Worm (Caenorhabditis elegans) whole organism, early embryonic: ENCODE results near the gene ttm-2.

ENCODE experiments used
- B0310.2 ChIP-seq: sonication (generic microtip); optimal IDR thresholded peaks from 2 replicates; lab custom pipeline; 2016; ENCODE audit warnings: mild to moderate bottlenecking, missing genetic modification characterization, missing compliant biosample characterization
- F13C5.2 ChIP-seq: sonication (generic microtip); optimal IDR thresholded peaks from 2 replicates; lab custom pipeline; 2017; ENCODE audit warnings: mild to moderate bottlenecking, missing genetic modification characterization, inconsistent platforms, missing compliant biosample characterization
- aly-1 ChIP-seq: sonication (generic microtip); optimal IDR thresholded peaks from 2 replicates; lab custom pipeline; 2016; ENCODE audit warnings: missing genetic modification characterization, missing compliant biosample characterization
- ama-1 ChIP-seq: fragments of 150-350 bp; optimal IDR thresholded peaks from 2 replicates; lab custom pipeline; 2014
- ceh-13 ChIP-seq: fragments of 200-800 bp; sonication (Bioruptor generic); optimal IDR thresholded peaks from 2 replicates; lab custom pipeline; 2018; ENCODE audit warnings: mild to moderate bottlenecking, missing genetic modification characterization, missing compliant biosample characterization
- ceh-36 ChIP-seq: sonication (generic microtip); optimal IDR thresholded peaks from 2 replicates; lab custom pipeline; 2016; ENCODE audit warnings: missing genetic modification characterization, inconsistent platforms, missing compliant biosample characterization
- ets-7 ChIP-seq: sonication (generic microtip); optimal IDR thresholded peaks from 2 replicates; lab custom pipeline; 2016; ENCODE audit warnings: missing genotype, missing genetic modification characterization, missing compliant biosample characterization
- flt-1 ChIP-seq: fragments of 200-800 bp; sonication (Bioruptor generic); IDR thresholded peaks from 2 replicates; pipeline ENCODE4 v1.3.6; 2022; ENCODE audit warnings: missing genetic modification characterization, missing compliant biosample characterization
- hmbx-1 ChIP-seq: sonication (generic microtip); optimal IDR thresholded peaks from 2 replicates; lab custom pipeline; 2016; ENCODE audit warnings: mild to moderate bottlenecking, missing genetic modification characterization, missing compliant biosample characterization
- hmg-4 ChIP-seq: fragments of 200-800 bp; sonication (Bioruptor generic); optimal IDR thresholded peaks from 2 replicates; lab custom pipeline; 2018; ENCODE audit warnings: mild to moderate bottlenecking, missing genetic modification characterization, missing compliant biosample characterization
- hnd-1 ChIP-seq: sonication (generic microtip); optimal IDR thresholded peaks from 2 replicates; lab custom pipeline; 2016; ENCODE audit warnings: missing genetic modification characterization, missing compliant biosample characterization
- pes-1 ChIP-seq: fragments of 200-800 bp; sonication (Bioruptor generic); IDR thresholded peaks from 2 replicates; pipeline ENCODE4 v1.3.6; 2022; ENCODE audit warnings: missing genetic modification reagents, missing genetic modification characterization, missing compliant biosample characterization
- scrt-1 ChIP-seq: fragments of 200-800 bp; sonication (Bioruptor generic); IDR thresholded peaks from 2 replicates; pipeline ENCODE4 v1.3.6; 2022; ENCODE audit warnings: missing genetic modification characterization, missing compliant biosample characterization
- sea-1 ChIP-seq: fragments of 200-800 bp; sonication (Bioruptor generic); conservative IDR thresholded peaks from 2 replicates; pipeline ENCODE4 v1.3.6; 2022; ENCODE audit warnings: missing genetic modification characterization, missing compliant biosample characterization
- tbx-11 ChIP-seq: fragments of 200-800 bp; sonication (Bioruptor generic); IDR thresholded peaks from 2 replicates; pipeline ENCODE4 v1.3.6; 2022; ENCODE audit warnings: missing genetic modification characterization, missing compliant biosample characterization
- tbx-37 ChIP-seq: fragments of 200-800 bp; sonication (Bioruptor generic); conservative IDR thresholded peaks from 2 replicates; pipeline ENCODE4 v1.3.6; 2022; ENCODE audit warnings: missing genetic modification reagents, missing genetic modification characterization, missing compliant biosample characterization
- tra-4 ChIP-seq: sonication (generic microtip); optimal IDR thresholded peaks from 2 replicates; lab custom pipeline; 2017; ENCODE audit warnings: missing genetic modification characterization, missing compliant biosample characterization

ttm-2 gene

DNA sequence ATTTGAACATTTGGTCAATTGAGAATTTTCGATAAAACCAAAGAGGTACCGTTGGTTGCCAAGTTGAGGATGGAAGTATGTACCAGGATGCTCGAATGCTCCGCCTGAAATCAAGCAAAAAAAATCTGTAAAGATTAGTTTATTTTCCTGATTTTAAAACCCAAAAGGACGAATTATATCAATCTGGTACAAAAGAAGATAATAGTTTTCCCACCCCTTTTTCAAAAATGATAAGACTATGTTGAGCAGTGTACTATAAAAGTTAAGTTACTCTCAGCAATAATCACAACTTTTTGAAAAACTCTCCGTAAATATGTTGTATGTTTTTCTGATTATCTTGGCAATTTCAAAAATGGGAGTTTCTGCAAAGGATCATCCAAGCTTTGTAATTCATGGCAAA is 7.7 kb downstream of the ttm-2 start, which contains the start of gene F26G1.3:
Gene F26G1.3 (plus strand): TSS at position 301 of the 400 bp plus-strand sequence.
- TF ChIP-seq flt-1, result no peak
- no peak for TF ChIP-seq B0310.2 (tag; lab: Kevin White, UChicago)
- TF ChIP-seq tbx-11, result no peak
- no peak for TF ChIP-seq ceh-13 (GFP tag; lab: Kevin White, UChicago)
- no peak for TF ChIP-seq F13C5.2 (tag; lab: Kevin White, UChicago)
- TF ChIP-seq aly-1 (tag; lab: Kevin White, UChicago), result no peak
- no peak for TF ChIP-seq ceh-36 (tag; lab: Kevin White, UChicago)
- no peak for TF ChIP-seq ama-1 (lab: Kevin White, UChicago)

ce11 chrII:4756751-4757150 is 9.4 kb downstream of the ttm-2 start, which contains the start of gene C27D9.2:
TSS of gene C27D9.2 (minus strand) at chrII:4756851.
- no peak for TF ChIP-seq hmg-4 (GFP tag; lab: Kevin White, UChicago)
- no peak for TF ChIP-seq tra-4 (tag; lab: Kevin White, UChicago)
- TF ChIP-seq ceh-36 (tag; lab: Kevin White, UChicago), result no peak
- TF ChIP-seq ets-7, result no peak
- no peak for TF ChIP-seq scrt-1 (GFP tag; lab: Robert Waterston, UW)
- no peak for TF ChIP-seq hmbx-1 (tag; lab: Kevin White, UChicago)
- TF ChIP-seq hnd-1 (tag; lab: Kevin White, UChicago), result no peak
- no peak for TF ChIP-seq ceh-13 (GFP tag; lab: Kevin White, UChicago)
- no peak for TF ChIP-seq aly-1 (tag; lab: Kevin White, UChicago)
- TF ChIP-seq F13C5.2 (tag; lab: Kevin White, UChicago), result no peak
- TF ChIP-seq pes-1 (GFP tag; lab: Robert Waterston, UW), result no peak
- no peak for TF ChIP-seq tbx-37 (GFP tag; lab: Robert Waterston, UW)
- no peak for TF ChIP-seq tbx-11
- TF ChIP-seq B0310.2 (tag; lab: Kevin White, UChicago), result no peak
- no peak for TF ChIP-seq sea-1 (GFP tag; lab: Robert Waterston, UW)
- TF ChIP-seq ama-1 (lab: Kevin White, UChicago), result no peak
- TF ChIP-seq flt-1, result no peak

DNA sequence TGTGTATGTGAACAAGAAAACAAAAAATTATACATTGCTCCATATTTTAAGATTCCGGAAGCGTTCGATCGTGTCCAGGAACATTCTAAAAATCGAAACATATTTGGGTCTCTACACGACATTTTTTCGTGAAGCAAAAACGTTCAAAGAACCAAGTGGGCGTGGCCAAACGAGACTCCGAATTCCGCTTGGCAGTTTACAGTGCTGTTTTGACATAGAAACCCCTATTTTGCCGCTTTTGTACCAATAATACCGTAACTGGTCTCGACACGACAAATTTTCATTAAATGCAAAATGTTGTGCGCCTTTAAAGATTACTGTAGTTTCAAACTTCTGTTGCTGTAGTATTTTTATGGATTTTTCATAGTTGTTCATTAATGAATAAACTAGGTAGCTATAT is 10.5 kb downstream of the ttm-2 start:
- TF ChIP-seq tbx-11, result no peak
- no peak for TF ChIP-seq ceh-13 (GFP tag; lab: Kevin White, UChicago)
- no peak for TF ChIP-seq B0310.2 (tag; lab: Kevin White, UChicago)
- no peak for TF ChIP-seq hnd-1 (tag; lab: Kevin White, UChicago)
- no peak for TF ChIP-seq F13C5.2 (tag; lab: Kevin White, UChicago)
- no peak for TF ChIP-seq flt-1
- TF ChIP-seq ama-1 (lab: Kevin White, UChicago), result no peak
- TF ChIP-seq tbx-37 (GFP tag; lab: Robert Waterston, UW), result no peak
- no peak for TF ChIP-seq hmg-4 (GFP tag; lab: Kevin White, UChicago)
- no peak for TF ChIP-seq scrt-1 (GFP tag; lab: Robert Waterston, UW)
- TF ChIP-seq tra-4 (tag; lab: Kevin White, UChicago), result no peak
- no peak for TF ChIP-seq hmbx-1 (tag; lab: Kevin White, UChicago)
- no peak for TF ChIP-seq ets-7
- no peak for TF ChIP-seq sea-1 (GFP tag; lab: Robert Waterston, UW)
- TF ChIP-seq pes-1 (GFP tag; lab: Robert Waterston, UW), result no peak
- TF ChIP-seq ceh-36 (tag; lab: Kevin White, UChicago), result no peak
- TF ChIP-seq aly-1 (tag; lab: Kevin White, UChicago), result no peak

ce11 chrII:4753133-4753532 is 13.1 kb downstream of the ttm-2 start, which contains the start of gene C27D9.1:
TSS of gene C27D9.1 (plus strand) at chrII:4753413.
- TF ChIP-seq tbx-11, result no peak
- no peak for TF ChIP-seq flt-1

DNA sequence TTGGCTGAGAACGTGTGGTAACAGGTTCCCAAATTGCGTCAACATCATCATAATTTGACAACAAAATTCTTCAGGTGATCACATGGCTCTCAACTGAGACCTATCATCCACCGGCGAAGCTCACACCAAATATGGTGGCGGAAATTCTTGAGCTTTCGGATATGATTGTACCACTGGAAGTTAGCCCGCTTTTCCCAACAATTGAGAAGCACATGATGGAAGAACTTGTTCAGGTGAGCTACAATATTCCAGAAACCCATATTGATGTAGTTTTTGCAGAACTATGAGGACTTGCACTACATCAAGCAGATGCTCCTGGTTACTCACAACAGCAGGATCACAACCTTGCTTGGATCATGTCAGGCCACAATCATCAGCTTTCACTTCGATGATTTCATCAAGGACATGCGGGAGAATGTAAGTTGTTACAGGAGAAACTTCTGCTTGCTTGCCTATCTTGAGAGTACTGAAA is 13.9 kb downstream of the ttm-2 start, which contains the start of gene F41C3.1:
Gene F41C3.1 (plus strand): TSS at position 51 of the 472 bp plus-strand sequence.
- TF ChIP-seq ceh-36 (tag; lab: Kevin White, UChicago), result no peak
- TF ChIP-seq B0310.2 (tag; lab: Kevin White, UChicago), result no peak

DNA sequence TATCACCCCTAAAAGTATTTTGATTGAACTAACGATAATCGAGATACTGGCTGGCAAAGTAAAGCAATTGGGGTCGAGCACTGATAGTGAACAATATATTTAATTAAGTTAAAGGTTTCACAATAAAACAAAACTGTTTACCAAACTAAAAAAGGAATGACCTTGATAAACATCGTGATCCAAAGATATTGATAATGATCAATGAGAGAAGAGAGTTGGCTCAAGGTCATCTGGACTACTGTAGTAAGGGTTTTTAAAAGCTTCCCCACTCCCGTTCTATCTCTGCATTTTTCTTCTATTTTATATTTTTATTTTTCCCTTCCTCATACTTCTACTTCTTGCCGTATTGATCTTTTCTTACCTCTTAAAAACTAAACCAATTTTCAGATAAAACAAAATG is 16.6 kb downstream of the ttm-2 start, which contains the start of gene F41C3.2:
Gene F41C3.2 (plus strand): TSS at position 388 of the 400 bp plus-strand sequence.
- no peak for TF ChIP-seq ets-7
- no peak for TF ChIP-seq aly-1 (tag; lab: Kevin White, UChicago)
- TF ChIP-seq hmg-4 (GFP tag; lab: Kevin White, UChicago), result no peak
- no peak for TF ChIP-seq hnd-1 (tag; lab: Kevin White, UChicago)
- TF ChIP-seq sea-1 (GFP tag; lab: Robert Waterston, UW), result no peak
- no peak for TF ChIP-seq scrt-1 (GFP tag; lab: Robert Waterston, UW)
- TF ChIP-seq ama-1 (lab: Kevin White, UChicago), result no peak
- TF ChIP-seq pes-1 (GFP tag; lab: Robert Waterston, UW), result no peak
- TF ChIP-seq tra-4 (tag; lab: Kevin White, UChicago), result no peak
- TF ChIP-seq F13C5.2 (tag; lab: Kevin White, UChicago), result no peak
- no peak for TF ChIP-seq tbx-11
- no peak for TF ChIP-seq ceh-36 (tag; lab: Kevin White, UChicago)
- TF ChIP-seq tbx-37 (GFP tag; lab: Robert Waterston, UW), result no peak
- no peak for TF ChIP-seq hmbx-1 (tag; lab: Kevin White, UChicago)
- no peak for TF ChIP-seq B0310.2 (tag; lab: Kevin White, UChicago)

DNA sequence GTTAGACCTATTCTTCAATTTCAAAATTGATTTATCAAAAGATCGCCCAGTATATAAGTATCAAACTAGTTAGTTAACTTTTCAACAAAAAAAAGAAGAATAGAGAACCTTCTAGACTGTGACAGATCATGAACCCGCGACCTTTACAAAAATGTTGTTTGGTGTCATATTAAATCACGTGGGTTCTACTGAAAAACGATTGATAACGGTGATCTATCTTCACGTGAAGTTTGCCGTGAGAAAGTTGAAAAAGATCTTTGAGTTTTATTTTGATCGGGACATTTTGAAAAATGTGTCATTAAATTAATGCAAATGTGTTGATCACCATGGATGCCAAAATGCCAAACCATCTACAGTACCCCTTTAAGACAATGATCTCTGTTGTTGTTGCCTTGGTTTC is 17.8 kb downstream of the ttm-2 start:
- TF ChIP-seq ets-7, result no peak
- no peak for TF ChIP-seq F13C5.2 (tag; lab: Kevin White, UChicago)
- TF ChIP-seq hmg-4 (GFP tag; lab: Kevin White, UChicago), result no peak
- no peak for TF ChIP-seq sea-1 (GFP tag; lab: Robert Waterston, UW)

ce11 chrII:4747697-4748096 is 18.5 kb downstream of the ttm-2 start:
- no peak for TF ChIP-seq hmg-4 (GFP tag; lab: Kevin White, UChicago)
- no peak for TF ChIP-seq flt-1
- TF ChIP-seq ceh-13 (GFP tag; lab: Kevin White, UChicago), result no peak
- no peak for TF ChIP-seq B0310.2 (tag; lab: Kevin White, UChicago)
